Worm (Caenorhabditis elegans) whole organism, late embryonic: ENCODE data around the gene C50A2.7.
A peak's percentile ranks its signal among the peaks of the same experiment; 100 is the strongest.

Experiments used
- C08G9.2 ChIP-seq: sonication (generic microtip); optimal IDR thresholded peaks from 2 replicates; lab custom pipeline; 2016; ENCODE audit warnings: mild to moderate bottlenecking, missing genetic modification characterization, moderate library complexity, missing compliant biosample characterization
- C38D4.7 ChIP-seq: fragments of 200-800 bp; sonication (Bioruptor generic); optimal IDR thresholded peaks from 2 replicates; lab custom pipeline; 2018; ENCODE audit warnings: mild to moderate bottlenecking, missing genetic modification characterization, moderate library complexity, missing compliant biosample characterization
- F13H6.1 ChIP-seq: sonication (generic microtip); optimal IDR thresholded peaks from 2 replicates; lab custom pipeline; 2016; ENCODE audit warnings: missing genetic modification characterization, missing compliant biosample characterization
- K09A11.1 ChIP-seq: sonication (generic microtip); optimal IDR thresholded peaks from 2 replicates; lab custom pipeline; 2017; ENCODE audit warnings: antibody characterized with exemption, mild to moderate bottlenecking, missing genetic modification characterization, missing compliant biosample characterization; ENCODE audit not compliant: insufficient read depth
- T23F11.4 ChIP-seq: fragments of 200-800 bp; sonication (Bioruptor generic); optimal IDR thresholded peaks from 2 replicates; lab custom pipeline; 2018; ENCODE audit warnings: mild to moderate bottlenecking, missing genetic modification characterization, missing compliant biosample characterization
- Y22D7AL.16 ChIP-seq: sonication (generic microtip); optimal IDR thresholded peaks from 2 replicates; lab custom pipeline; 2016; ENCODE audit warnings: missing genetic modification characterization, missing compliant biosample characterization
- ceh-14 ChIP-seq: sonication (generic microtip); optimal IDR thresholded peaks from 2 replicates; lab custom pipeline; 2016; ENCODE audit warnings: missing genotype, missing genetic modification characterization, missing compliant biosample characterization
- ceh-18 ChIP-seq: sonication (generic microtip); optimal IDR thresholded peaks from 2 replicates; lab custom pipeline; 2016; ENCODE audit warnings: missing genetic modification characterization, missing compliant biosample characterization
- ceh-22 ChIP-seq: sonication (generic microtip); optimal IDR thresholded peaks from 2 replicates; lab custom pipeline; 2017; ENCODE audit warnings: missing biosample characterization, missing genetic modification characterization
- ceh-24 ChIP-seq: sonication (generic microtip); optimal IDR thresholded peaks from 2 replicates; lab custom pipeline; 2016; ENCODE audit warnings: mild to moderate bottlenecking, missing genetic modification characterization, missing compliant biosample characterization
- ceh-31 ChIP-seq: sonication (generic microtip); optimal IDR thresholded peaks from 2 replicates; lab custom pipeline; 2016; ENCODE audit warnings: missing genetic modification characterization, missing compliant biosample characterization
- ceh-48 ChIP-seq: sonication (generic microtip); optimal IDR thresholded peaks from 2 replicates; lab custom pipeline; 2016; ENCODE audit warnings: missing genetic modification characterization, inconsistent platforms, missing compliant biosample characterization
- ceh-6 ChIP-seq: fragments of 200-800 bp; sonication (Bioruptor generic); optimal IDR thresholded peaks from 2 replicates; lab custom pipeline; 2018; ENCODE audit warnings: mild to moderate bottlenecking, missing genetic modification characterization, missing compliant biosample characterization
- che-1 ChIP-seq: sonication (generic microtip); optimal IDR thresholded peaks from 2 replicates; lab custom pipeline; 2016; ENCODE audit warnings: mild to moderate bottlenecking, missing genetic modification characterization, missing compliant biosample characterization
- dmd-4 ChIP-seq: sonication (generic microtip); optimal IDR thresholded peaks from 2 replicates; lab custom pipeline; 2016; ENCODE audit warnings: borderline replicate concordance, missing genetic modification characterization, missing compliant biosample characterization
- elt-2 ChIP-seq: sonication (generic microtip); optimal IDR thresholded peaks from 2 replicates; lab custom pipeline; 2016; ENCODE audit warnings: missing genetic modification reagents, missing genetic modification characterization, missing compliant biosample characterization
- ets-4 ChIP-seq: sonication (generic microtip); optimal IDR thresholded peaks from 2 replicates; lab custom pipeline; 2016; ENCODE audit warnings: missing genetic modification characterization, missing compliant biosample characterization
- eyg-1 ChIP-seq: sonication (generic microtip); optimal IDR thresholded peaks from 2 replicates; lab custom pipeline; 2016; ENCODE audit warnings: missing genotype, missing genetic modification characterization, missing compliant biosample characterization
- fax-1 ChIP-seq: sonication (generic microtip); optimal IDR thresholded peaks from 2 replicates; lab custom pipeline; 2016; ENCODE audit warnings: missing genotype, missing genetic modification characterization, missing compliant biosample characterization
- fkh-10 ChIP-seq: fragments of 150-350 bp; optimal IDR thresholded peaks from 2 replicates; lab custom pipeline; 2014; ENCODE audit warnings: missing biosample characterization, missing genetic modification reagents, missing genetic modification characterization
- hlh-15 ChIP-seq: sonication (generic microtip); optimal IDR thresholded peaks from 2 replicates; lab custom pipeline; 2016; ENCODE audit warnings: missing genetic modification characterization, missing compliant biosample characterization
- hlh-30 ChIP-seq: sonication (generic microtip); optimal IDR thresholded peaks from 2 replicates; lab custom pipeline; 2017; ENCODE audit warnings: antibody characterized with exemption, missing genetic modification characterization, missing compliant biosample characterization; ENCODE audit not compliant: insufficient read depth
- hlh-6 ChIP-seq: sonication (generic microtip); optimal IDR thresholded peaks from 2 replicates; lab custom pipeline; 2016; ENCODE audit warnings: missing genotype, missing genetic modification characterization, missing compliant biosample characterization
- hlh-8 ChIP-seq: sonication (generic microtip); optimal IDR thresholded peaks from 2 replicates; lab custom pipeline; 2016; ENCODE audit warnings: missing genotype, missing genetic modification characterization, missing compliant biosample characterization
- lim-6 ChIP-seq: sonication (generic microtip); optimal IDR thresholded peaks from 2 replicates; lab custom pipeline; 2016; ENCODE audit warnings: missing genetic modification characterization, missing compliant biosample characterization
- madf-2 ChIP-seq: sonication (generic microtip); optimal IDR thresholded peaks from 2 replicates; lab custom pipeline; 2017; ENCODE audit warnings: missing genetic modification characterization, missing compliant biosample characterization
- mec-3 ChIP-seq: sonication (generic microtip); optimal IDR thresholded peaks from 2 replicates; lab custom pipeline; 2016; ENCODE audit warnings: borderline replicate concordance, missing genetic modification characterization, missing compliant biosample characterization
- nfya-1 ChIP-seq: sonication (generic microtip); optimal IDR thresholded peaks from 2 replicates; lab custom pipeline; 2017; ENCODE audit warnings: missing genetic modification characterization, mild to moderate bottlenecking, missing compliant biosample characterization, antibody characterized with exemption, moderate library complexity
- odd-2 ChIP-seq: sonication (generic microtip); optimal IDR thresholded peaks from 2 replicates; lab custom pipeline; 2017; ENCODE audit warnings: antibody characterized with exemption, mild to moderate bottlenecking, missing genetic modification characterization, missing compliant biosample characterization
- pag-3 ChIP-seq: sonication (generic microtip); optimal IDR thresholded peaks from 2 replicates; lab custom pipeline; 2016; ENCODE audit warnings: missing compliant biosample characterization, missing genetic modification characterization, borderline replicate concordance
- pat-9 ChIP-seq: fragments of 200-800 bp; sonication (Bioruptor generic); optimal IDR thresholded peaks from 2 replicates; lab custom pipeline; 2018; ENCODE audit warnings: mild to moderate bottlenecking, missing genetic modification characterization, moderate library complexity, missing compliant biosample characterization
- pax-1 ChIP-seq: fragments of 150-350 bp; optimal IDR thresholded peaks from 2 replicates; lab custom pipeline; 2014; ENCODE audit warnings: missing biosample characterization, missing genetic modification characterization
- pqm-1 ChIP-seq: sonication (generic microtip); optimal IDR thresholded peaks from 2 replicates; lab custom pipeline; 2016; ENCODE audit warnings: missing genetic modification characterization, missing compliant biosample characterization
- pros-1 ChIP-seq: fragments of 150-350 bp; optimal IDR thresholded peaks from 2 replicates; lab custom pipeline; 2014; ENCODE audit warnings: missing biosample characterization, missing genetic modification reagents, missing genetic modification characterization
- ref-2 ChIP-seq: sonication (generic microtip); optimal IDR thresholded peaks from 2 replicates; lab custom pipeline; 2016; ENCODE audit warnings: missing genetic modification characterization, missing compliant biosample characterization
- rnt-1 ChIP-seq: sonication (generic microtip); optimal IDR thresholded peaks from 2 replicates; lab custom pipeline; 2016; ENCODE audit warnings: missing genetic modification characterization, missing compliant biosample characterization
- sdc-2 ChIP-seq: sonication (generic microtip); optimal IDR thresholded peaks from 2 replicates; lab custom pipeline; 2016; ENCODE audit warnings: missing genotype, missing genetic modification characterization, missing compliant biosample characterization
- sox-4 ChIP-seq: sonication (generic microtip); optimal IDR thresholded peaks from 2 replicates; lab custom pipeline; 2017; ENCODE audit warnings: mild to moderate bottlenecking, missing genetic modification characterization, inconsistent platforms, missing compliant biosample characterization
- syd-9 ChIP-seq: sonication (generic microtip); optimal IDR thresholded peaks from 2 replicates; lab custom pipeline; 2016; ENCODE audit warnings: mild to moderate bottlenecking, missing genetic modification characterization, moderate library complexity, missing compliant biosample characterization
- tbx-2 ChIP-seq: sonication (generic microtip); optimal IDR thresholded peaks from 2 replicates; lab custom pipeline; 2016; ENCODE audit warnings: missing genetic modification characterization, missing compliant biosample characterization
- tbx-7 ChIP-seq: sonication (generic microtip); optimal IDR thresholded peaks from 2 replicates; lab custom pipeline; 2016; ENCODE audit warnings: missing genotype, missing genetic modification characterization, missing compliant biosample characterization
- unc-3 ChIP-seq, 2 experiments: fragments of 200-800 bp in 1 of 2; sonication (Bioruptor generic) in 1 of 2; sonication (generic microtip) in 1 of 2; conservative IDR thresholded peaks in 1 of 2; optimal IDR thresholded peaks in 1 of 2; 2 replicates each; pipeline versions ENCODE4 v1.3.6 to Lab custom; 2016 to 2022; ENCODE audit warnings: missing compliant biosample characterization in 2 of 2, missing genetic modification characterization in 2 of 2, missing genetic modification reagents in 1 of 2
- unc-42 ChIP-seq: sonication (generic microtip); optimal IDR thresholded peaks from 2 replicates; lab custom pipeline; 2016; ENCODE audit warnings: missing genotype, missing genetic modification characterization, missing compliant biosample characterization
- unc-55 ChIP-seq: sonication (generic microtip); optimal IDR thresholded peaks from 2 replicates; lab custom pipeline; 2017; ENCODE audit warnings: missing biosample characterization, missing genetic modification reagents, missing genetic modification characterization
- unc-86 ChIP-seq: sonication (generic microtip); optimal IDR thresholded peaks from 2 replicates; lab custom pipeline; 2016; ENCODE audit warnings: missing genetic modification characterization, missing compliant biosample characterization
- zip-5 ChIP-seq: sonication (generic microtip); optimal IDR thresholded peaks from 2 replicates; lab custom pipeline; 2016; ENCODE audit warnings: missing genetic modification characterization, missing compliant biosample characterization
- ztf-16 ChIP-seq: sonication (generic microtip); optimal IDR thresholded peaks from 2 replicates; lab custom pipeline; 2017; ENCODE audit warnings: missing genetic modification characterization, missing compliant biosample characterization

The C50A2.7 gene

ce11 chrIV:1213192-1213591 lies 50.0 kb downstream of the C50A2.7 start:
- TF ChIP-seq ceh-6 (GFP tag; lab: Kevin White, UChicago) (no peak), nfya-1 (tag; lab: Kevin White, UChicago) (no peak), ceh-31 (tag; lab: Kevin White, UChicago) (peak; percentile 82), mec-3 (no peak), ceh-22 (tag; lab: Kevin White, UChicago) (no peak), che-1 (tag; lab: Kevin White, UChicago) (no peak), tbx-7 (tag; lab: Kevin White, UChicago) (no peak), ceh-18 (tag; lab: Kevin White, UChicago) (peak; percentile 28), Y22D7AL.16 (tag; lab: Kevin White, UChicago) (no peak), K09A11.1 (no peak), pros-1 (tag; lab: Kevin White, UChicago) (no peak), C08G9.2 (tag; lab: Kevin White, UChicago) (no peak), elt-2 (tag; lab: Kevin White, UChicago) (no peak), ets-4 (no peak), unc-86 (no peak), T23F11.4 (GFP tag; lab: Kevin White, UChicago) (no peak), unc-42 (peak; percentile 48), madf-2 (no peak), fkh-10 (GFP tag; lab: Kevin White, UChicago) (no peak), pat-9 (tag; lab: Kevin White, UChicago) (no peak), zip-5 (tag; lab: Kevin White, UChicago) (no peak), unc-3 (GFP tag; conservative IDR thresholded peaks at IDR 0.05; lab: Robert Waterston, UW) (no peak), unc-3 (tag; optimal IDR thresholded peaks at IDR 0.05; lab: Kevin White, UChicago) (no peak), pax-1 (tag; lab: Kevin White, UChicago) (no peak), dmd-4 (tag; lab: Kevin White, UChicago) (no peak), ceh-14 (tag; lab: Kevin White, UChicago) (peak; percentile 21), fax-1 (no peak), F13H6.1 (tag; lab: Kevin White, UChicago) (no peak), hlh-6 (tag; lab: Kevin White, UChicago) (no peak), lim-6 (tag; lab: Kevin White, UChicago) (no peak), tbx-2 (tag; lab: Kevin White, UChicago) (peak; percentile 54), pqm-1 (tag; lab: Kevin White, UChicago) (no peak), hlh-15 (tag; lab: Kevin White, UChicago) (no peak), unc-55 (GFP tag; lab: Kevin White, UChicago) (no peak), ztf-16 (tag; lab: Kevin White, UChicago) (no peak), sox-4 (tag; lab: Kevin White, UChicago) (no peak), rnt-1 (no peak), ceh-24 (tag; lab: Kevin White, UChicago) (no peak), syd-9 (tag; lab: Kevin White, UChicago) (no peak), sdc-2 (tag; lab: Kevin White, UChicago) (no peak), hlh-8 (no peak), C38D4.7 (GFP tag; lab: Kevin White, UChicago) (no peak), hlh-30 (tag; lab: Kevin White, UChicago) (peak; percentile 34), pag-3 (tag; lab: Kevin White, UChicago) (no peak), ceh-48 (tag; lab: Kevin White, UChicago) (no peak), eyg-1 (tag; lab: Kevin White, UChicago) (no peak), odd-2 (tag; lab: Kevin White, UChicago) (no peak), ref-2 (no peak)
